Fruit fly (Drosophila melanogaster) whole organism: ENCODE results near the gene CG3847.

Source experiments
- CG8478 ChIP-seq: fragments of >200 bp; optimal IDR thresholded peaks from 2 replicates; lab custom pipeline; 2018; ENCODE audit warnings: inconsistent platforms
- Dll ChIP-seq: fragments of >200 bp; optimal IDR thresholded peaks from 2 replicates; lab custom pipeline; 2017
- EcR ChIP-seq, 2 experiments: fragments of >200 bp; optimal IDR thresholded peaks; 2 replicates each; lab custom pipeline; 2017; ENCODE audit warnings: missing biosample characterization in 2 of 2, missing genetic modification characterization in 2 of 2, missing genetic modification reagents in 2 of 2
- pan ChIP-seq: fragments of >200 bp; optimal IDR thresholded peaks from 2 replicates; lab custom pipeline; 2017
- psq ChIP-seq: fragments of >200 bp; optimal IDR thresholded peaks from 2 replicates; lab custom pipeline; 2017
- usp ChIP-seq: fragments of >200 bp; optimal IDR thresholded peaks from 2 replicates; lab custom pipeline; 2017; ENCODE audit warnings: missing biosample characterization, missing genetic modification characterization, mixed read lengths

The CG3847 gene

DNA sequence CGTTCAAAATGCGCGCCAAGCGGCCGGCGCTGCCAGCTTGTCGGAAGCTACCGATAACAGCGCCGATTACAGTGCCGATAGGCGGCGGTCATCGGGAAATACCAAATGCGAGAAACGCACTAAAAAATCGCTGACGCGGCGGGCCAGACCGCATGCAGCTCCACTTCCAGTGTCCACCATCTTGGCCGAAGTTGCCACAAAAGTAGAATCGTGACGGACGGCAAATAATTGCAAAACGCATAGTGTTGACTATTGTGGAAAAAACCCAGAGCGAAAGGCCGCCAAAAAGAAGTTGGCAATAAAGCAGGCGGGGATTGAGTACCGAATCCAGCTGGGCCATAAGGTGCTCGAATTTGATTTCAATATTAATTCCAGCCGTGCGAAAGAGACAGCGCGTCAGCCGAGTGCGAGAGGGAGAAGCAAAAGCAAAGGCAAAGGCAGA, at the start of gene CG3847:
Gene CG3847, plus strand, starts transcription at position 178 of the 442 bp plus-strand sequence.
- TF ChIP-seq psq (lab: Kevin White, UChicago) (no peak), Dll (no peak), usp (GFP tag; lab: Kevin White, UChicago) (no peak), EcR (GFP tag; optimal IDR thresholded peaks at IDR 0.05; lab: Kevin White, UChicago) (no peak), pan (lab: Kevin White, UChicago) (no peak), CG8478 (lab: Kevin White, UChicago) (no peak)

DNA sequence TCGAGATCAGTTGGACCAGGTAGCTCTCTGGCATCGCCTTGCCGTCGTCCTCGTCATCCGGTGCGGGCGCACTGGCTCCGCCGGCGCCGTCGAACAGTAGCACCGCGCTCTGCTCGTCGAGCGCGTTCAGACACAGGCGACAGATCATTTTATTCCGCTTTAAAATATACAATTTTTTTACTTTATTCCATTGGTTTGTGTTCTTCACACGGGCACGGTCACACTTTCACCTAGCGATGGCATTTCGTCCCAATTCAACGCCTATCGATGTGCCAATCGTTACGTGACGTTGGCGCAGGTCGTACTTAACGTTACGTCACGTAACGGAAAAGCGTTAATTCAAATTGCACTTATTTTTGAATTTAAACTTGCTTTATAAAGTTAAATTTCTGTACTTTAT, 45.9 kb upstream of the CG3847 start, which contains the start of gene CG12219:
Gene CG12219, minus strand, starts transcription at position 234 of the 400 bp plus-strand sequence.
- TF ChIP-seq Dll (no peak), usp (GFP tag; lab: Kevin White, UChicago) (no peak), EcR (GFP tag; optimal IDR thresholded peaks at IDR 0.05; lab: Kevin White, UChicago) (no peak), pan (lab: Kevin White, UChicago) (no peak), psq (lab: Kevin White, UChicago) (no peak), CG8478 (lab: Kevin White, UChicago) (no peak)

DNA sequence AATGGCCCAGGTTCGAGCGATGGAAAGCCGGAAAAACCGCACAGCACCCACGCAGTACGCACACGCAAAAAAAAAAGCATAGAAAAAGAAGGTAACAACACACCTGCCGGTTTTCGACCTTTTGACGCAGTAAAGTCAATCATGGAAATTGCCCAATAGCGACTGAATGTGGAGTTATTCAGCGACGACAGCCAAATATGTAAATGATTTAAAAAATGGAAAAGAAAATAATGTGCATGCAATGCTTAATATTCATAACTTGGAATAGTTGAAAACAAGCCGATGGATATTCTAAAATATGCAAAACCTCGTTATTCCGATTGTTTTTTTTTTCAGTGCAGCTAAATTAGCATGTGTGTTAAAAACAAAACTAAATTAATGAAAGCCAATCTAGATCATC, 43.7 kb upstream of the CG3847 start:
- TF ChIP-seq usp (GFP tag; lab: Kevin White, UChicago) (no peak), pan (lab: Kevin White, UChicago) (no peak), psq (lab: Kevin White, UChicago) (no peak), Dll (no peak), EcR (GFP tag; optimal IDR thresholded peaks at IDR 0.05; lab: Kevin White, UChicago) (no peak), CG8478 (lab: Kevin White, UChicago) (no peak)

DNA sequence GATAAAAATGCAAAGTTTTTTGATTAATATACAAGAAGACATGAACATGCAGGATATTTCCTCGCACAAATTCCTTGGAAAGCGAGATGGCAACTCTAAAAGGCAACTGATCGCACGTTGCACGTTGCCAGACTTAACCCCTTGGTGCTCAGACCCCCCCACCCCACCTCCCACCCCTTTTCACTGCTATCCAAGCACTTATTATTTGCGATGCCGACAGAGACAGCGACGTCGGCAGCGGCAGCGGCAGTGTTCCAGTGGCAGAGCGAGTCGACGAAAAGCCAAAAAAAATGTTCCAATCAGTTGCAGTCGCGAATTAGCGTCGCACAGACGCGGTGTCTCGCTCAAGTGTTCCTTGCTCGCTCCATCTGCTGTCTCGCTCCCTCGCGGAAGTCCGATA, 43.2 kb upstream of the CG3847 start, which contains the start of gene CG3823:
Gene CG3823, plus strand, starts transcription at position 301 of the 400 bp plus-strand sequence.
- TF ChIP-seq psq (lab: Kevin White, UChicago) (no peak), pan (lab: Kevin White, UChicago) (no peak), EcR (GFP tag; optimal IDR thresholded peaks at IDR 0.05; lab: Kevin White, UChicago) (no peak), CG8478 (lab: Kevin White, UChicago) (no peak), Dll (no peak), usp (GFP tag; lab: Kevin White, UChicago) (no peak)

DNA sequence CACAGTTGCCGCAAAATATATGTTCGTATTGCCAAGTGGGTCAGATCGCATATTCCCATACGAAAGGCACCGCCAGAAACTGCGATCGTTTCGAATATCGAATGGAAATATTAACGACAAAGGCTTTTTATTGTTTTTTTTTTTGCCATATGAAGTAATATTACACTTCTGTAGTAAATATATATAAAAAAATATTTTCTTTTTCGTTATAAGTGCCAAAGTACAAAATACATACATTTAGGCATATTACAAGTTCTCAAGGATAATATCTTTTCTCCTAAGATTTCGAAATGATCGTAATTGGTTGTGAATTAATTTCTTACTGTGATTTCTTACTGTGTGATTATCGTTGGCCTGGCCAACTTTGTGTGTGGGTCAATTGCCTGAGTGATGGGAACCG, 42.7 kb upstream of the CG3847 start:
- TF ChIP-seq usp (GFP tag; lab: Kevin White, UChicago) (no peak), Dll (no peak), pan (lab: Kevin White, UChicago) (no peak), psq (lab: Kevin White, UChicago) (no peak)

DNA sequence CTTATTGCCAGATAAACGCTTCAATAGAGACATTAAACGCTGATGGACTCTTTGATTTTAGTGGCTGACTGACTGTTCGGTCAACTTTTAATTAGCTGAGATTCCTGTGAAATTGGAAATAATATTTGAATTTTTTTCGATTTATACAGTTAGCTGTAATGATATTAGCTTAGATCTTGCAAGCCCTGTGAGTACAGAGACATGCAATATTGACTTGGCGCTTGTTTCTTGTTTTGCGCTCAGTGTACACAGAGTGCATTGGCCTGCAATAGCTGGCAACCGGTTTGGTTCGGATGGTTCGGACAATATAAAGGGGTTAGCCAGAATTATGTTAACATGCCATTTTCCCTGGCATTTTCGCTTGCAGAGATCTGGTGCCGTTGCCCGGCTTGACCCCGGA, 41.6 kb upstream of the CG3847 start:
- no peak for TF ChIP-seq Dll
- no peak for TF ChIP-seq pan (lab: Kevin White, UChicago)
- TF ChIP-seq EcR (GFP tag; optimal IDR thresholded peaks at IDR 0.05; lab: Kevin White, UChicago) = no peak
- no peak for TF ChIP-seq usp (GFP tag; lab: Kevin White, UChicago)
- no peak for TF ChIP-seq psq (lab: Kevin White, UChicago)
- no peak for TF ChIP-seq CG8478 (lab: Kevin White, UChicago)

DNA sequence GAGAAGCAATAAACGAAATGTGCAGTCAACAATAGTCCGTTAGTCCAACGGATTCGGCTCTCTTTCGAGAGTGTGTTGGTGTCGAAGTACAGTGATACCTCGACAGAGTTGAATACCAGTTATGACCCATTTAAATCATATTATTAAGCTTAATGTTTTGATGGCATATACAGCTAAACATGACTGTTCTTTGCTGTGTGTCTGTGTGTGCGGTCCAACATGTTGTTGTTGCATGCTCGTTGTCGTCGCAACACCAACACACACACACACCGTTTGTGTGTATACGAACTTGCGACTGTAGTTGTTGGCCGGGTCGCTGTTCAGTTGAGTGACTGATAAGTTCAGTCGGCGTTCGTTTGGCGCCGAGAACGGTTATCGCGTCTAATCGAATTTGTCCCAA, 38.1 kb upstream of the CG3847 start, which contains the start of gene CG15894:
Gene CG15894, plus strand, starts transcription at position 361 of the 400 bp plus-strand sequence.
- TF ChIP-seq psq (lab: Kevin White, UChicago) (no peak), usp (GFP tag; lab: Kevin White, UChicago) (no peak), CG8478 (lab: Kevin White, UChicago) (no peak), EcR (GFP tag; optimal IDR thresholded peaks at IDR 0.05; lab: Kevin White, UChicago) (no peak), pan (lab: Kevin White, UChicago) (no peak), Dll (no peak)

DNA sequence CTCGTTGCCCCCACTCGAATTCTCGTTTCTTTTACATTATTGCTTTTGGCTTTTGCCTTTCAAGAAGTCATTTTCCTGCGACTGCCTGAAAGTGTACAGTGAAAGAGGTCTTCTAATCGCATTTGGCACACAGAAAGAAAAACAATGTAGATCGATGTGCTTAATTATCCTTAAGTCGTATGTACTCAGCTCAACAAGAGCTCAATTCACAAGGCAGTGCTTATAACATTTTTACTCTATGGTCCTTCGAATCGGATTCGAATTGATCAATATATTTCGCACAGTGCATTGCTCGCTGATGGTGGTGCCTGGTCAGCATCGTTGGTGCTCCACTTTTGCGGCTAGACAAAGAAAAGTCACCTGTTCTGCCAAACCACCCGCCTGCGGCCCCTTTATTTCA, 36.5 kb upstream of the CG3847 start:
- TF ChIP-seq Dll (no peak), CG8478 (lab: Kevin White, UChicago) (no peak), usp (GFP tag; lab: Kevin White, UChicago) (no peak), EcR (GFP tag; optimal IDR thresholded peaks at IDR 0.05; lab: Kevin White, UChicago) (no peak), psq (lab: Kevin White, UChicago) (no peak), pan (lab: Kevin White, UChicago) (no peak)

DNA sequence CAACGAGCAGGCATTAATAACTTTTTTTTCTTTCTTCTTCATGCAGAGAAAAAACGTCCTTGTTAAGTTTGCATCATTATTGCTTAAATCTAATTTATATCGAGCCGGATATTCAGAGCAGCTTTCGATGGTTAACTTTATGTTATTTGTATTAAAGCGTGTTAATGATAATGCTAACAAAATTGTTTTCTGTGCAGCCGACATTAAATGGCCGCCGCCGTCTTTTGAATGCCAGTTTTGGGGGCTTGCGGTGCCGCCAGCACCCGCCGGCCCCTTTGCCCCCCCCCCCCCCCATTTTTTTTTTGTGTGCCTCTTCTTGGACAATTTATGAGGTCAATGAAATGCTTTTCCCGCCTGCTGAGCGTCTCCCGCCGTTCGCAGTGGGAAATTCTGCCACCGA, 35.4 kb upstream of the CG3847 start:
- no peak for TF ChIP-seq Dll

DNA sequence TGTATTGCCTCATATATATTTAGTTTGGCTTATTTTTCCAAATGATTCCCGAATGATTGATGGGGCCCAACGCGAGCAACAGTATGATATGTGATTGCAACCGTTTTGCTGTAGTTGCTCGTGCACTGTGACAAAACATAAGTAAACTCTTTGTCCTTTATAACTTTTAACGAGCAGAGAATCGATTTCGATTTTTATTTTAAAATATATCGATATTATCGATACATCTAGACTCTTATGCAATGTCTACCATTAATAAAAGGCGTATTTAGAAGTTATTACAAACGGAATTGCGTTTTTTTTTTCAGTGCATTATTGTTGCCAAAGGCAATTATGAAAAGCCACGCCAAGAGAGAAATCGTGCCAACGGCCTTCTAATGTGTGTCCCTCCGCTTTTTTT, 31.3 kb upstream of the CG3847 start:
- TF ChIP-seq pan (lab: Kevin White, UChicago) = no peak

DNA sequence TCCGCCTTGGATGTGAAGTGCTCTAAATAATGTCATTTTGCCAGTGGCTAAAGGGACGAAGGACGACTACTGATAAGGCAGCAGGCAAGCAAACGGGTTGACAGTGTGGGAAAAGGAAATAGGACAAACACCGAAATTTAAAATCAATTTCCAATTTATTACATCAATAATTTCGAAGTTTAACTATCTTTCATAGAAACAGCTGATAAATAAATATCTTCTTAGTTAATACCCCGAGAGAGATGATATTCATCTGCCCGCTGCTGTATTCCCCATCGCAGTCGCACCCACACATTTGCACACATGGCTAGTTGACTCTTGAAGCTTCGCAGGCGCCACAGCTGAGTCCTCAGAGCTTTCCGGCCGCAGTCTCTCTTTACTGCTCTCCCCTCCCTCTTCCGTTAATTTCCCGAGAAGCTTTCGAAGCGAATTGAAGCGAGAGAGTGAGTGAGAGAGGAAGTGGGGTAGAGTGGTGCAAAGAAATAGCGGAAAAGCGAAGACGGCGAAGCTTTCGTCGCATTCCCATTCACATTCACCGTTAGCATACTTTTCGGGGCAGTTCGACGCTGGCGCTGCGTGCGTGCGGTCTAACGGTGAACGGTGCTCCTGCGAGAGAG, 29.9 kb upstream of the CG3847 start:
- TF ChIP-seq psq (lab: Kevin White, UChicago) (no peak), CG8478 (lab: Kevin White, UChicago) (no peak), usp (GFP tag; lab: Kevin White, UChicago) (no peak), EcR (GFP tag; optimal IDR thresholded peaks at IDR 0.05; lab: Kevin White, UChicago) (no peak), Dll (no peak), pan (lab: Kevin White, UChicago) (no peak)

DNA sequence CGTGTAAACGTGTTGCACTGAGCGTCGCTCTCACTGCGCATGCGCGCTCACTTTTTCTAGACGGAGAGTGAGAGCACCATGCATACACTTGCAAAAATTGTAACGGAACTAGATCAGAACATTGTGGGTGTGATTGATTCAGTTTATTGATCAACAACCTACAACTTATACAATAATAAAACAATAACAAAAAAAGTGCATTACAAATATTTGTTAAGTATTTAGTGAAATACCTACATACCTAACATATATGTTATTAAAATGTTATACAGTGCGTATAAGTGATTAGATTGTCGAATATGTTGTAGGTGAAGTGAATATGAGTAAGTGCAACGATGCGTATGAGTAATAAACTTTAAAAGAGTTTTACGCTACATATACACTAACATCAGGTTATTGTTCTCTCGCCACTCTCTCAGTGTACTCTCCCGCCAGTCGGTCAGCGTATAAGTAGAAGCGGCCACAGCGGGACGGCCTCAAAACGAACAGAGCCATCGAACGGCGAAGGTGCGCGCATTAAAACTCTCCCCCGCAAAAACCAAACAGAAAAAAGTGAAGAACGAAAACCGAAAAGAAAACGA, 16.4 kb upstream of the CG3847 start, which contains the start of gene CG42240:
Gene CG42240, plus strand, starts transcription at position 474 of the 581 bp plus-strand sequence.
- TF ChIP-seq psq (lab: Kevin White, UChicago) = no peak
- TF ChIP-seq CG8478 (lab: Kevin White, UChicago) = no peak
- TF ChIP-seq usp (GFP tag; lab: Kevin White, UChicago) = no peak
- no peak for TF ChIP-seq Dll
- no peak for TF ChIP-seq EcR (GFP tag; optimal IDR thresholded peaks at IDR 0.05; lab: Kevin White, UChicago)
- no peak for TF ChIP-seq pan (lab: Kevin White, UChicago)
